Worm (Caenorhabditis elegans) whole organism, mixed stage, embryonic: ENCODE measurements around the gene T12B5.15.

ENCODE experiments used
- ceh-83 ChIP-seq: fragments of 200-800 bp; sonication (Bioruptor generic); optimal IDR thresholded peaks from 2 replicates; lab custom pipeline; 2018; ENCODE audit warnings: mild to moderate bottlenecking, missing genetic modification characterization, missing compliant biosample characterization
- hlh-1 ChIP-seq: fragments of 150-350 bp; optimal IDR thresholded peaks from 2 replicates; lab custom pipeline; 2014; ENCODE audit warnings: missing biosample characterization, missing genetic modification reagents, missing genetic modification characterization
- lin-13 ChIP-seq: fragments of 150-350 bp; optimal IDR thresholded peaks from 2 replicates; lab custom pipeline; 2014; ENCODE audit warnings: missing biosample characterization, missing genetic modification characterization
- mep-1 ChIP-seq: fragments of 150-350 bp; optimal IDR thresholded peaks from 2 replicates; lab custom pipeline; 2017; ENCODE audit warnings: missing biosample characterization, missing genetic modification reagents, missing genetic modification characterization, inconsistent platforms
- nhr-28 ChIP-seq: fragments of 150-350 bp; optimal IDR thresholded peaks from 2 replicates; lab custom pipeline; 2014; ENCODE audit warnings: missing biosample characterization, missing genetic modification characterization
- nhr-76 ChIP-seq: sonication (generic microtip); optimal IDR thresholded peaks from 2 replicates; lab custom pipeline; 2017; ENCODE audit warnings: missing biosample characterization, missing genetic modification characterization
- pha-4 ChIP-seq: fragments of 150-350 bp; optimal IDR thresholded peaks from 2 replicates; lab custom pipeline; 2018; ENCODE audit warnings: missing biosample characterization, missing genetic modification reagents, missing genetic modification characterization
- zip-8 ChIP-seq: fragments of 150-350 bp; optimal IDR thresholded peaks from 2 replicates; lab custom pipeline; 2014; ENCODE audit warnings: missing biosample characterization, missing genetic modification characterization

ce11 chrIII:996564-996963 lies 42.1 kb upstream of the T12B5.15 start:
- TF ChIP-seq nhr-28 (no peak), ceh-83 (no peak), pha-4 (no peak), nhr-76 (tag; lab: Kevin White, UChicago) (no peak), lin-13 (tag; lab: Kevin White, UChicago) (no peak), mep-1 (tag; lab: Kevin White, UChicago) (no peak), zip-8 (no peak), hlh-1 (tag; lab: Kevin White, UChicago) (no peak)
